Worm (Caenorhabditis elegans) whole organism, midembryonic: ENCODE data around the gene Y48A6B.8.

Experiments
- flt-1 ChIP-seq: fragments of 200-800 bp; sonication (Bioruptor generic); IDR thresholded peaks from 2 replicates; pipeline ENCODE4 v1.3.6; 2022; ENCODE audit warnings: missing genetic modification characterization, missing compliant biosample characterization
- ztf-23 ChIP-seq: fragments of 200-800 bp; sonication (Bioruptor generic); IDR thresholded peaks from 2 replicates; pipeline ENCODE4 v1.3.6; 2022; ENCODE audit warnings: missing genetic modification reagents, missing genetic modification characterization, missing compliant biosample characterization
- ztf-29 ChIP-seq: fragments of 200-800 bp; sonication (Bioruptor generic); IDR thresholded peaks from 2 replicates; pipeline ENCODE4 v1.3.6; 2022; ENCODE audit warnings: missing genetic modification reagents, missing genetic modification characterization, missing compliant biosample characterization

DNA sequence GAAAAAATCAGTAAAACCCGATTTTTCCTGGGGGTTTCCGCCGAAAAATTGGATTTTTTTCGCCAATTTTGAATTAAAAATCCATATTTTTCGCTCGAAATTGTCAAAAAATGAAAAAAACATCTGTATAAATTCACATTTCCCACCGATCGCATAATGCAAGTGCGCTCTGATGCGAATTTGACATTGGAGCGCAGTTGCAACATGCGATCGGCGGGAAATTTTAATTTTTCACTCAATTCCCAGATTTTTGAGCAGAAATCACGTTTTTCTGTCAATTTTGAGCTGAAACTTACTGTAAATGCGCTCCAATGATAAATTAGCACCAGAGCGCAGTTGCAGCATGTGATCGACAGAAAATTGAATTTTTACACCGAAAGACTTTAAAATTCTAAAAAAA is 35.3 kb upstream of the Y48A6B.8 start:
- TF ChIP-seq ztf-23 (GFP tag; lab: Robert Waterston, UW): no peak
- no peak for TF ChIP-seq flt-1 (GFP tag; lab: Robert Waterston, UW)
- no peak for TF ChIP-seq ztf-29 (GFP tag; lab: Robert Waterston, UW)
